Worm (Caenorhabditis elegans) whole organism, midembryonic: Measurements from ENCODE around the gene lin-46.

Source experiments
- flt-1 ChIP-seq: fragments of 200-800 bp; sonication (Bioruptor generic); IDR thresholded peaks from 2 replicates; pipeline ENCODE4 v1.3.6; 2022; ENCODE audit warnings: missing genetic modification characterization, missing compliant biosample characterization
- klf-2 ChIP-seq: fragments of 200-800 bp; sonication (Bioruptor generic); conservative IDR thresholded peaks from 2 replicates; pipeline ENCODE4 v1.3.6; 2022; ENCODE audit warnings: missing genetic modification reagents, missing genetic modification characterization, missing compliant biosample characterization
- med-1 ChIP-seq: sonication (generic microtip); optimal IDR thresholded peaks from 2 replicates; lab custom pipeline; 2017; ENCODE audit warnings: missing genetic modification characterization, mild to moderate bottlenecking, missing compliant biosample characterization, antibody characterized with exemption, missing genetic modification reagents; ENCODE audit not compliant: insufficient read depth
- ref-1 ChIP-seq: fragments of 200-800 bp; sonication (Bioruptor generic); conservative IDR thresholded peaks from 2 replicates; pipeline ENCODE4 v1.3.6; 2022; ENCODE audit warnings: missing genetic modification reagents, missing genetic modification characterization, missing compliant biosample characterization
- tab-1 ChIP-seq: fragments of 200-800 bp; sonication (Bioruptor generic); IDR thresholded peaks from 2 replicates; pipeline ENCODE4 v1.3.6; 2022; ENCODE audit warnings: missing genetic modification characterization, missing compliant biosample characterization
- ztf-23 ChIP-seq: fragments of 200-800 bp; sonication (Bioruptor generic); IDR thresholded peaks from 2 replicates; pipeline ENCODE4 v1.3.6; 2022; ENCODE audit warnings: missing genetic modification reagents, missing genetic modification characterization, missing compliant biosample characterization
- ztf-29 ChIP-seq: fragments of 200-800 bp; sonication (Bioruptor generic); IDR thresholded peaks from 2 replicates; pipeline ENCODE4 v1.3.6; 2022; ENCODE audit warnings: missing genetic modification reagents, missing genetic modification characterization, missing compliant biosample characterization

- TF ChIP-seq tab-1 (GFP tag; lab: Robert Waterston, UW) (no peak), ref-1 (GFP tag; lab: Robert Waterston, UW) (no peak), klf-2 (GFP tag; lab: Robert Waterston, UW) (no peak), med-1 (no peak), ztf-29 (GFP tag; lab: Robert Waterston, UW) (no peak), flt-1 (GFP tag; lab: Robert Waterston, UW) (no peak), ztf-23 (GFP tag; lab: Robert Waterston, UW) (no peak)
These were observed 29.2 kb upstream of the lin-46 start, which contains the start of gene T16G1.5 for ce11 chrV:12939434-12939833.
